Fruit fly (Drosophila melanogaster) whole organism, embryonic: ENCODE data around the gene Gnf1.
A peak's percentile ranks its signal among the peaks of the same experiment; 100 is the strongest.

Experiments
- Atf-2 ChIP-seq: fragments of 200-800 bp; sonication (Bioruptor generic); optimal IDR thresholded peaks from 2 replicates; lab custom pipeline; 2016; ENCODE audit warnings: missing biosample characterization, missing genetic modification characterization
- Blimp-1 ChIP-seq: fragments of 200-800 bp; sonication (Bioruptor generic); optimal IDR thresholded peaks from 3 replicates; lab custom pipeline; 2018; ENCODE audit warnings: missing biosample characterization, missing genetic modification characterization, mild to moderate bottlenecking, moderate library complexity, missing genetic modification reagents
- CG10462 ChIP-seq: fragments of 200-800 bp; sonication (Bioruptor generic); optimal IDR thresholded peaks from 2 replicates; lab custom pipeline; 2016; ENCODE audit warnings: missing biosample characterization, missing genetic modification characterization
- CG11504 ChIP-seq: fragments of 200-800 bp; sonication (Bioruptor generic); optimal IDR thresholded peaks from 3 replicates; lab custom pipeline; 2019; ENCODE audit warnings: missing biosample characterization, mild to moderate bottlenecking, missing genetic modification characterization, moderate library complexity
- CG12236 ChIP-seq: fragments of 200-800 bp; sonication (Bioruptor generic); optimal IDR thresholded peaks from 2 replicates; lab custom pipeline; 2016; ENCODE audit warnings: missing biosample characterization, missing genetic modification characterization
- CG13424 ChIP-seq: fragments of 200-800 bp; sonication (Bioruptor generic); optimal IDR thresholded peaks from 2 replicates; lab custom pipeline; 2019; ENCODE audit warnings: missing biosample characterization, mild to moderate bottlenecking, missing genetic modification characterization, moderate library complexity
- CG15514 ChIP-seq: fragments of 200-800 bp; sonication (Bioruptor generic); optimal IDR thresholded peaks from 3 replicates; lab custom pipeline; 2017; ENCODE audit warnings: missing biosample characterization, missing genetic modification characterization, mild to moderate bottlenecking, moderate library complexity, missing genetic modification reagents
- CG15601 ChIP-seq: fragments of 200-800 bp; sonication (Bioruptor generic); optimal IDR thresholded peaks from 3 replicates; lab custom pipeline; 2019; ENCODE audit warnings: missing biosample characterization, mild to moderate bottlenecking, missing genetic modification characterization, moderate library complexity
- CG18262 ChIP-seq: fragments of 200-800 bp; optimal IDR thresholded peaks from 3 replicates; lab custom pipeline; 2019; ENCODE audit warnings: missing biosample characterization, mild to moderate bottlenecking, missing genetic modification characterization, moderate library complexity
- CG18476 ChIP-seq: fragments of 200-800 bp; sonication (Bioruptor generic); optimal IDR thresholded peaks from 2 replicates; lab custom pipeline; 2016; ENCODE audit warnings: missing biosample characterization, mild to moderate bottlenecking, missing genetic modification characterization
- CG18599 ChIP-seq: fragments of 200-800 bp; sonication (Bioruptor generic); optimal IDR thresholded peaks from 3 replicates; lab custom pipeline; 2017; ENCODE audit warnings: missing biosample characterization, missing genetic modification characterization, mild to moderate bottlenecking, moderate library complexity, missing genetic modification reagents
- CG2875 ChIP-seq: fragments of 200-800 bp; sonication (Bioruptor generic); optimal IDR thresholded peaks from 2 replicates; lab custom pipeline; 2017; ENCODE audit warnings: missing biosample characterization, mild to moderate bottlenecking, missing genetic modification characterization, missing genetic modification reagents
- CG30020 ChIP-seq: fragments of 200-800 bp; optimal IDR thresholded peaks from 2 replicates; lab custom pipeline; 2019; ENCODE audit warnings: missing biosample characterization, mild to moderate bottlenecking, missing genetic modification characterization, moderate library complexity
- CG31365 ChIP-seq: fragments of 200-800 bp; sonication (Bioruptor generic); optimal IDR thresholded peaks from 2 replicates; lab custom pipeline; 2018; ENCODE audit warnings: missing biosample characterization, mild to moderate bottlenecking, missing genetic modification characterization
- CG31388 ChIP-seq: fragments of 200-800 bp; sonication (Bioruptor generic); optimal IDR thresholded peaks from 2 replicates; lab custom pipeline; 2016; ENCODE audit warnings: missing biosample characterization, missing genetic modification characterization
- CG33213 ChIP-seq: fragments of 200-800 bp; sonication (Bioruptor generic); optimal IDR thresholded peaks from 3 replicates; lab custom pipeline; 2016; ENCODE audit warnings: missing biosample characterization, missing genetic modification characterization
- CG3847 ChIP-seq: fragments of 200-800 bp; sonication (Bioruptor generic); IDR thresholded peaks from 2 replicates; pipeline ENCODE4 v1.3.6; 2022; ENCODE audit warnings: missing biosample characterization, missing genetic modification characterization
- CG6175 ChIP-seq: fragments of 200-800 bp; sonication (Bioruptor generic); IDR thresholded peaks from 3 replicates; pipeline ENCODE4 v1.3.6; 2022; ENCODE audit warnings: missing biosample characterization, missing genetic modification characterization
- CG8281 ChIP-seq: fragments of 200-800 bp; sonication (Bioruptor generic); optimal IDR thresholded peaks from 2 replicates; lab custom pipeline; 2018; ENCODE audit warnings: missing biosample characterization, mild to moderate bottlenecking, missing genetic modification characterization, moderate library complexity
- CG9797 ChIP-seq: fragments of 200-800 bp; sonication (Bioruptor generic); optimal IDR thresholded peaks from 3 replicates; lab custom pipeline; 2018; ENCODE audit warnings: missing biosample characterization, mild to moderate bottlenecking, missing genetic modification characterization
- CoRest ChIP-seq: fragments of 200-800 bp; sonication (Bioruptor generic); optimal IDR thresholded peaks from 3 replicates; lab custom pipeline; 2018; ENCODE audit warnings: missing biosample characterization, mild to moderate bottlenecking, missing genetic modification characterization, moderate library complexity
- D19B ChIP-seq: fragments of 200-800 bp; sonication (Bioruptor generic); optimal IDR thresholded peaks from 2 replicates; lab custom pipeline; 2017; ENCODE audit warnings: missing biosample characterization, mild to moderate bottlenecking, missing genetic modification characterization
- Dip3 ChIP-seq: fragments of 200-800 bp; sonication (Bioruptor generic); optimal IDR thresholded peaks from 3 replicates; lab custom pipeline; 2016; ENCODE audit warnings: missing biosample characterization, missing genetic modification characterization
- E2f2 ChIP-seq: fragments of 200-800 bp; sonication (Bioruptor generic); IDR thresholded peaks from 2 replicates; pipeline ENCODE4 v1.3.6; 2022; ENCODE audit warnings: missing biosample characterization, missing genetic modification characterization
- Hey ChIP-seq: fragments of 200-800 bp; sonication (Bioruptor generic); optimal IDR thresholded peaks from 3 replicates; lab custom pipeline; 2018; ENCODE audit warnings: missing biosample characterization, mild to moderate bottlenecking, missing genetic modification characterization
- Hr39 ChIP-seq: fragments of >200 bp; optimal IDR thresholded peaks from 2 replicates; lab custom pipeline; 2017
- Kr ChIP-seq: fragments of 200-800 bp; sonication (Bioruptor generic); optimal IDR thresholded peaks from 2 replicates; lab custom pipeline; 2017; ENCODE audit warnings: missing biosample characterization, mild to moderate bottlenecking, missing genetic modification characterization
- Myb ChIP-seq: fragments of 200-800 bp; sonication (Bioruptor generic); optimal IDR thresholded peaks from 2 replicates; lab custom pipeline; 2016; ENCODE audit warnings: missing biosample characterization, missing genetic modification characterization
- Poxn ChIP-seq: fragments of 200-800 bp; sonication (Bioruptor generic); IDR thresholded peaks from 2 replicates; pipeline ENCODE4 v1.3.6; 2022; ENCODE audit warnings: missing biosample characterization, missing genetic modification characterization
- Rx ChIP-seq: fragments of 200-800 bp; sonication (Bioruptor generic); IDR thresholded peaks from 2 replicates; pipeline ENCODE4 v1.3.6; 2022; ENCODE audit warnings: missing biosample characterization, missing genetic modification characterization
- Sox102F ChIP-seq: fragments of 200-800 bp; sonication (Bioruptor generic); optimal IDR thresholded peaks from 2 replicates; lab custom pipeline; 2018; ENCODE audit warnings: missing biosample characterization, mild to moderate bottlenecking, missing genetic modification characterization, moderate library complexity
- Sry-δ ChIP-seq: fragments of 200-800 bp; sonication (Bioruptor generic); optimal IDR thresholded peaks from 2 replicates; lab custom pipeline; 2016; ENCODE audit warnings: missing biosample characterization, missing genetic modification characterization
- ato ChIP-seq: fragments of 200-800 bp; sonication (Bioruptor generic); IDR thresholded peaks from 2 replicates; pipeline ENCODE4 v1.3.6; 2022; ENCODE audit warnings: missing biosample characterization, missing genetic modification characterization; ENCODE audit not compliant: partially characterized antibody
- bigmax ChIP-seq: fragments of 200-800 bp; sonication (Bioruptor generic); optimal IDR thresholded peaks from 2 replicates; lab custom pipeline; 2018; ENCODE audit warnings: missing biosample characterization, mild to moderate bottlenecking, missing genetic modification characterization
- crol ChIP-seq: fragments of 200-800 bp; sonication (Bioruptor generic); IDR thresholded peaks from 2 replicates; pipeline ENCODE4 v1.3.6; 2022; ENCODE audit warnings: missing biosample characterization, missing genetic modification characterization
- dimm ChIP-seq: fragments of 200-800 bp; sonication (Bioruptor generic); IDR thresholded peaks from 2 replicates; pipeline ENCODE4 v1.3.6; 2022; ENCODE audit warnings: missing biosample characterization, missing genetic modification characterization
- exex ChIP-seq: fragments of 200-800 bp; sonication (Bioruptor generic); optimal IDR thresholded peaks from 4 replicates; lab custom pipeline; 2018; ENCODE audit warnings: missing biosample characterization, mild to moderate bottlenecking, missing genetic modification characterization, moderate library complexity
- fd102C ChIP-seq: fragments of 200-800 bp; sonication (Bioruptor generic); optimal IDR thresholded peaks from 2 replicates; lab custom pipeline; 2018; ENCODE audit warnings: missing biosample characterization, mild to moderate bottlenecking, missing genetic modification characterization, moderate library complexity
- ftz-f1 ChIP-seq: fragments of 200-800 bp; sonication (Bioruptor generic); optimal IDR thresholded peaks from 2 replicates; lab custom pipeline; 2016; ENCODE audit warnings: missing biosample characterization, missing genetic modification characterization
- hth ChIP-seq: fragments of >200 bp; optimal IDR thresholded peaks from 2 replicates; lab custom pipeline; 2017; ENCODE audit warnings: inconsistent platforms
- jigr1 ChIP-seq: fragments of 200-800 bp; sonication (Bioruptor generic); IDR thresholded peaks from 3 replicates; pipeline ENCODE4 v1.3.6; 2022; ENCODE audit warnings: missing biosample characterization, missing genetic modification characterization
- kni ChIP-seq: fragments of 200-800 bp; sonication (Bioruptor generic); optimal IDR thresholded peaks from 3 replicates; lab custom pipeline; 2017; ENCODE audit warnings: mild to moderate bottlenecking, missing biosample characterization, missing genetic modification reagents, missing genetic modification characterization
- lilli ChIP-seq: fragments of 200-800 bp; sonication (Bioruptor generic); optimal IDR thresholded peaks from 3 replicates; lab custom pipeline; 2016; ENCODE audit warnings: missing biosample characterization, missing genetic modification characterization
- phol ChIP-seq: fragments of 200-800 bp; sonication (Bioruptor generic); optimal IDR thresholded peaks from 3 replicates; lab custom pipeline; 2018; ENCODE audit warnings: missing biosample characterization, mild to moderate bottlenecking, missing genetic modification characterization, moderate library complexity
- sens-2 ChIP-seq: fragments of 200-800 bp; sonication (Bioruptor generic); IDR thresholded peaks from 2 replicates; pipeline ENCODE4 v1.3.6; 2022; ENCODE audit warnings: missing biosample characterization, missing genetic modification characterization
- tll ChIP-seq, 2 experiments: fragments of 200-800 bp in 1 of 2; fragments of >200 bp in 1 of 2; sonication (Bioruptor generic) in 1 of 2; optimal IDR thresholded peaks; 2 replicates each; lab custom pipeline; 2017 to 2019; ENCODE audit warnings: missing biosample characterization in 2 of 2, missing genetic modification characterization in 2 of 2, mild to moderate bottlenecking in 1 of 2, moderate library complexity in 1 of 2
- unc-4 ChIP-seq: fragments of 200-800 bp; sonication (Bioruptor generic); IDR thresholded peaks from 2 replicates; pipeline ENCODE4 v1.3.6; 2022; ENCODE audit warnings: missing biosample characterization, missing genetic modification characterization; ENCODE audit not compliant: partially characterized antibody
- wor ChIP-seq: fragments of 200-800 bp; sonication (Bioruptor generic); IDR thresholded peaks from 2 replicates; pipeline ENCODE4 v1.3.6; 2022; ENCODE audit warnings: missing biosample characterization, missing genetic modification characterization
- yki ChIP-seq: fragments of >200 bp; optimal IDR thresholded peaks from 3 replicates; lab custom pipeline; 2018
- zen ChIP-seq: fragments of 200-800 bp; sonication (Bioruptor generic); optimal IDR thresholded peaks from 3 replicates; lab custom pipeline; 2018; ENCODE audit warnings: missing biosample characterization, mild to moderate bottlenecking, missing genetic modification characterization, moderate library complexity

Gnf1 gene

DNA sequence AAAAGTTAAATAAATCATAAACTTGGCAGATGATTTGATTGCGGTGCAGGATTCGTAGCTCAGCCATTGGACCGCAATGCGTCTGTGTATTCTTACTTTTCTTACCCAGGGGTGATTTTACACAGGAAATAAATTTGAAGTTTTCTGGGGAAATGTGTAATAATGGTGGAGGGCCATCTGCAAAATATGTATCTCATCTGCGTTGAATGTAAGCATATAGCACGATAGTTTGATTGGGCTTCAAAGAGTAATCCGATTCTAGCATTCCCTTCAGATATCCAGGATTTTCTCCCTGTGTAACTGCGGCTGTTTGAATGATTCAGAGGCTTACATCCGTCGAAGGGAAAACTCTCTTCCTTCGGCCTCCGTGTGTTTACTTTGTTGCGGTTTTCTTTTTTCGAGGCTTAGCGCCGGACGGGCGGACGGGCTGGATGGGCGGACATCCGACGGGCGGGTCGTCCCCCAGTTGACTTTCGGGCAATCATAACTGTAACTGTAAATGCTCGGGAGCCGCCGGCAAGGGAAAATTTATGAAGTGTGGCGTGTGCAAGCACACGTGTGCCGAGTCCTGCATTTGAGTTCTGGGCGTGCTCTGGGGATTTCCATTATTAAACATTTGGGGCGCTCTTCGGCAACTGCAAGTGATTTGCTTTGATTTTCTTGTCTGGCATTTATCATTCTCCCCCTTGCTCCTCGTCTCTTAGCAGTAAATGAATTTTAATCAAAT is 20.2 kb upstream of the Gnf1 start (continued):
- TF ChIP-seq D19B (GFP tag; lab: Kevin White, UChicago) (no peak), CG2875 (GFP tag; lab: Kevin White, UChicago) (peak; percentile 49), CG3847 (GFP tag; lab: Robert Waterston, UW) (no peak), CG30020 (tag; lab: Kevin White, UChicago) (peak; percentile 11), zen (peak; percentile 81), lilli (GFP tag; lab: Kevin White, UChicago) (peak; percentile 65), Hey (tag; lab: Kevin White, UChicago) (peak; percentile 94), dimm (GFP tag; lab: Robert Waterston, UW) (no peak), CG6175 (GFP tag; lab: Robert Waterston, UW) (no peak), jigr1 (GFP tag; lab: Robert Waterston, UW) (no peak), Sry-δ (peak; percentile 29), exex (tag; lab: Kevin White, UChicago) (no peak), CG18262 (tag; lab: Kevin White, UChicago) (peak; percentile 80), CG12236 (peak; percentile 29), CG10462 (GFP tag; lab: Kevin White, UChicago) (peak; percentile 50), CG33213 (GFP tag; lab: Kevin White, UChicago) (peak; percentile 6), CG18599 (GFP tag; lab: Kevin White, UChicago) (peak; percentile 53), CG18476 (GFP tag; lab: Kevin White, UChicago) (peak; percentile 32), bigmax (GFP tag; lab: Kevin White, UChicago) (no peak), ftz-f1 (no peak), CG31365 (tag; lab: Kevin White, UChicago) (no peak), CG13424 (tag; lab: Kevin White, UChicago) (peak; percentile 63), Poxn (no peak), yki (lab: Kevin White, UChicago) (no peak), Sox102F (peak; percentile 66), phol (tag; lab: Kevin White, UChicago) (peak; percentile 75), fd102C (GFP tag; lab: Kevin White, UChicago) (peak; percentile 48), hth (lab: Kevin White, UChicago) (no peak), ato (GFP tag; lab: Robert Waterston, UW) (no peak), CG11504 (tag; lab: Kevin White, UChicago) (no peak), sens-2 (GFP tag; lab: Robert Waterston, UW) (peak; percentile 47; the same call in 1 of the 2 replicates), Hr39 (lab: Kevin White, UChicago) (no peak), CG31388 (GFP tag; lab: Kevin White, UChicago) (no peak), CG8281 (tag; lab: Kevin White, UChicago) (peak; percentile 25), wor (GFP tag; lab: Robert Waterston, UW) (no peak), CG15514 (GFP tag; lab: Kevin White, UChicago) (no peak), unc-4 (GFP tag; lab: Robert Waterston, UW) (no peak), crol (0 out of 2 replicates have a peak, but pooled peaks have one; percentile 20), Dip3 (GFP tag; lab: Kevin White, UChicago) (no peak), Myb (GFP tag; lab: Kevin White, UChicago) (peak; percentile 36), Kr (GFP tag; lab: Kevin White, UChicago) (peak; percentile 51), Blimp-1 (GFP tag; lab: Kevin White, UChicago) (peak; percentile 73), Rx (GFP tag; lab: Robert Waterston, UW) (peak; percentile 49), kni (no peak), CG9797 (GFP tag; lab: Kevin White, UChicago) (no peak), CG15601 (peak; percentile 69), E2f2 (GFP tag; lab: Robert Waterston, UW) (no peak; the same call in 1 of the 2 replicates), Atf-2 (GFP tag; lab: Kevin White, UChicago) (peak; percentile 67), CoRest (tag; lab: Kevin White, UChicago) (peak; percentile 74), tll (GFP tag; optimal IDR thresholded peaks at IDR 0.05; lab: Kevin White, UChicago) (no peak)
